Worm (Caenorhabditis elegans): Measurements from ENCODE around the gene tag-77.

DNA sequence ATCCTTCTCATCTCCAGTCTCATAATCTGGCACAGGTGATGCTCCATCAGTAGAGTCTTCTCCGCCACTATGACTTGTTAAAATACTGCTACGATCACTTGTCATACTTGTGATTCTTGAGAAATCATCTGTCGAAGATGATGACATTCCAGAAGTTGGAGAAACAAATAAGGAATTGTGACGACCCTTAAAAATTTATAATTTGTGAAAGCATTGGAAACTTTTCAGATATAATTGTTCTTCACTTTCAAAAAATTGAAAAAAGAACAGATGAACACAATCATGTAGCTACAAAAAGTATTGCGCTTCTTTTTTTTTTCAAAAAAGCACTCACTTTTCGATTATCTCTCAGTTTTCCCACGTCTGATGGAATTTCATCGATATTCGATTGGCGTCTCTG is 4.3 kb downstream of the tag-77 start:
- TF ChIP-seq blmp-1 (tag; optimal IDR thresholded peaks at IDR 0.05; ENCODE audit: insufficient read depth) (no peak), ama-1 (optimal IDR thresholded peaks at IDR 0.05) (no peak), sma-3 (GFP tag; optimal IDR thresholded peaks at IDR 0.05) (no peak), nhr-6 (tag; optimal IDR thresholded peaks at IDR 0.05) (no peak), crh-2 (tag; optimal IDR thresholded peaks at IDR 0.05) (no peak), Y55F3AM.14 (GFP tag; optimal IDR thresholded peaks at IDR 0.05) (no peak)

Measured in whole organism, L2 larva.